Worm (Caenorhabditis elegans) whole organism, midembryonic: ENCODE data around the gene F46F3.3.

Experiments
- T22C8.4 ChIP-seq: fragments of 200-800 bp; sonication (Bioruptor generic); IDR thresholded peaks from 2 replicates; pipeline ENCODE4 v1.3.6; 2022; ENCODE audit warnings: missing genetic modification characterization, missing compliant biosample characterization
- cog-1 ChIP-seq: sonication (generic microtip); optimal IDR thresholded peaks from 2 replicates; lab custom pipeline; 2016; ENCODE audit warnings: missing genetic modification characterization, missing compliant biosample characterization
- flt-1 ChIP-seq: fragments of 200-800 bp; sonication (Bioruptor generic); IDR thresholded peaks from 2 replicates; pipeline ENCODE4 v1.3.6; 2022; ENCODE audit warnings: missing genetic modification characterization, missing compliant biosample characterization
- klf-2 ChIP-seq: fragments of 200-800 bp; sonication (Bioruptor generic); conservative IDR thresholded peaks from 2 replicates; pipeline ENCODE4 v1.3.6; 2022; ENCODE audit warnings: missing genetic modification reagents, missing genetic modification characterization, missing compliant biosample characterization
- med-1 ChIP-seq: sonication (generic microtip); optimal IDR thresholded peaks from 2 replicates; lab custom pipeline; 2017; ENCODE audit warnings: missing genetic modification characterization, mild to moderate bottlenecking, missing compliant biosample characterization, antibody characterized with exemption, missing genetic modification reagents; ENCODE audit not compliant: insufficient read depth
- ref-1 ChIP-seq: fragments of 200-800 bp; sonication (Bioruptor generic); conservative IDR thresholded peaks from 2 replicates; pipeline ENCODE4 v1.3.6; 2022; ENCODE audit warnings: missing genetic modification reagents, missing genetic modification characterization, missing compliant biosample characterization
- tab-1 ChIP-seq: fragments of 200-800 bp; sonication (Bioruptor generic); IDR thresholded peaks from 2 replicates; pipeline ENCODE4 v1.3.6; 2022; ENCODE audit warnings: missing genetic modification characterization, missing compliant biosample characterization
- ztf-23 ChIP-seq: fragments of 200-800 bp; sonication (Bioruptor generic); IDR thresholded peaks from 2 replicates; pipeline ENCODE4 v1.3.6; 2022; ENCODE audit warnings: missing genetic modification reagents, missing genetic modification characterization, missing compliant biosample characterization

ce11 chrV:11664875-11665384 lies 2.3 kb upstream of the F46F3.3 start, which contains the start of gene ceh-27:
- TF ChIP-seq tab-1 (GFP tag; lab: Robert Waterston, UW), result no peak; the same call in 1 of the 2 replicates
- no peak for TF ChIP-seq cog-1 (tag; lab: Kevin White, UChicago)
- no peak for TF ChIP-seq klf-2
- TF ChIP-seq flt-1 (GFP tag; lab: Robert Waterston, UW), result no peak
- TF ChIP-seq med-1 (GFP tag; lab: Kevin White, UChicago), result no peak
- no peak for TF ChIP-seq ref-1 (GFP tag; lab: Robert Waterston, UW)
- no peak for TF ChIP-seq T22C8.4 (GFP tag; lab: Robert Waterston, UW)
- peak; percentile 26; the same call in 1 of the 2 replicates for TF ChIP-seq ztf-23 (GFP tag; lab: Robert Waterston, UW)
